Fruit fly (Drosophila melanogaster): ENCODE results near the gene Rop.

DNA sequence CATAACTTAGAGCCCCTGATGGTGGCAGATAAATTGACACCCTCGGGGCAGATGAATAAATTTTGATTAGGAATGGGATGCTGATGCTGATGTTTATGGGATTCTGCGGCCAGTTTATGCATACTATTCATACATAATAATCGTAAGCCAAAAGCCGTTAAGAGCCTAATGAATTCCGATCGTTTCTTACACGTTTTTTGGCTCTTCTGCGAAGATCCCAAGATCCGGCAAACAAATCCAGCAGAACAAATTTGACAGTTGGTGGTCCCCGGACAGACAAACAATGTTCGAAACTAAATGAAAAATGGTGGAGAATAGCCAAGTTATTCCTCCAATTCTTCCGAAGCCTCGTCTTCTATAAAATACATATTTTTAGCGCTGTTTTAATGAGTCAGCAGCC is 21.3 kb downstream of the Rop start:
- TF ChIP-seq cnc (optimal IDR thresholded peaks at IDR 0.05): no peak
- TF ChIP-seq Hr96 (GFP tag; optimal IDR thresholded peaks at IDR 0.05): no peak

Measured in whole organism, adult.